Fruit fly (Drosophila melanogaster) whole organism, adult: ENCODE data around the gene Dyro.

Source experiments
- CG33017 ChIP-seq: fragments of 200-800 bp; sonication (Bioruptor generic); optimal IDR thresholded peaks from 2 replicates; lab custom pipeline; 2018; ENCODE audit warnings: missing biosample characterization, mild to moderate bottlenecking, missing genetic modification characterization, moderate library complexity
- cic ChIP-seq: fragments of 200-800 bp; sonication (Bioruptor generic); optimal IDR thresholded peaks from 2 replicates; lab custom pipeline; 2017; ENCODE audit warnings: missing biosample characterization, mild to moderate bottlenecking, missing genetic modification characterization, moderate library complexity
- tj ChIP-seq: fragments of 200-800 bp; sonication (Bioruptor generic); optimal IDR thresholded peaks from 3 replicates; lab custom pipeline; 2017; ENCODE audit warnings: missing biosample characterization, mild to moderate bottlenecking, missing genetic modification characterization, moderate library complexity

DNA sequence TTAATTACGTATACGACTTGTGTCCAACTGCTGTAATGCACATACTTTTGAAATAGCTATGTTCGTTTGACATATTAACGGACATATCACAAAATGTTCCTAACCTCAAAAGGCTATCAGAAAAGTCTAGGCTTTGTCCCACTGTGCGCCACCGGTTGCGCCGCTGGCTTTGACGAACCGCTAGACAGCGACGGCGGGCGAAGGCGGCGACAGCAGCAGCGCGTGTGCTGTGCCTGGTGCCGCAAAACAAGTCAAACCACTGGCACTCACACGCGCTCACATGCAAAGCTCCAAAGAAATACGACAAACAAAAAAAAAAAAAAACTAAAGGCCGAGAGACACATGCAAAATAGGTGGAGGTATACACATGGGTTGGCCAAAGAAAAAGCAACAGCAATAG is 2.3 kb downstream of the Dyro start:
- TF ChIP-seq cic (GFP tag; lab: Kevin White, UChicago): peak; percentile 7
- TF ChIP-seq CG33017: no peak
- no peak for TF ChIP-seq tj (GFP tag; lab: Kevin White, UChicago)
